Fruit fly (Drosophila melanogaster) whole organism, adult: ENCODE data around the gene CG43055.

Experiments
- CG11617 ChIP-seq: fragments of 200-800 bp; sonication (Bioruptor generic); optimal IDR thresholded peaks from 2 replicates; lab custom pipeline; 2017; ENCODE audit warnings: mild to moderate bottlenecking, missing biosample characterization, missing genetic modification reagents, missing genetic modification characterization
- CG12768 ChIP-seq: fragments of 200-800 bp; sonication (Bioruptor generic); optimal IDR thresholded peaks from 2 replicates; lab custom pipeline; 2017; ENCODE audit warnings: missing biosample characterization, missing genetic modification characterization, mild to moderate bottlenecking, moderate library complexity, missing genetic modification reagents
- CG14711 ChIP-seq: fragments of 200-800 bp; sonication (Bioruptor generic); optimal IDR thresholded peaks from 2 replicates; lab custom pipeline; 2018; ENCODE audit warnings: missing biosample characterization, mild to moderate bottlenecking, missing genetic modification characterization, moderate library complexity
- CG1620 ChIP-seq: fragments of 200-800 bp; sonication (Bioruptor generic); optimal IDR thresholded peaks from 2 replicates; lab custom pipeline; 2016; ENCODE audit warnings: missing biosample characterization, missing genetic modification characterization
- CG33017 ChIP-seq: fragments of 200-800 bp; sonication (Bioruptor generic); optimal IDR thresholded peaks from 2 replicates; lab custom pipeline; 2018; ENCODE audit warnings: missing biosample characterization, mild to moderate bottlenecking, missing genetic modification characterization, moderate library complexity
- CG5204 ChIP-seq: fragments of 200-800 bp; sonication (Bioruptor generic); optimal IDR thresholded peaks from 2 replicates; lab custom pipeline; 2016; ENCODE audit warnings: missing biosample characterization, missing genetic modification characterization
- CG7045 ChIP-seq: fragments of 200-800 bp; sonication (Bioruptor generic); optimal IDR thresholded peaks from 2 replicates; lab custom pipeline; 2017; ENCODE audit warnings: missing biosample characterization, mild to moderate bottlenecking, missing genetic modification characterization
- CG7101 ChIP-seq: fragments of 200-800 bp; sonication (Bioruptor generic); optimal IDR thresholded peaks from 2 replicates; lab custom pipeline; 2018; ENCODE audit warnings: missing biosample characterization, mild to moderate bottlenecking, missing genetic modification characterization, moderate library complexity
- Clk ChIP-seq: fragments of 200-800 bp; sonication (Bioruptor generic); optimal IDR thresholded peaks from 2 replicates; lab custom pipeline; 2017; ENCODE audit warnings: missing biosample characterization, missing genetic modification characterization
- Crg-1 ChIP-seq: fragments of 200-800 bp; sonication (Bioruptor generic); optimal IDR thresholded peaks from 2 replicates; lab custom pipeline; 2016; ENCODE audit warnings: missing biosample characterization, missing genetic modification characterization
- Hr96 ChIP-seq: fragments of 200-800 bp; sonication (Bioruptor generic); optimal IDR thresholded peaks from 2 replicates; lab custom pipeline; 2016; ENCODE audit warnings: missing biosample characterization, missing genetic modification characterization
- Mnt ChIP-seq: fragments of 200-800 bp; sonication (Bioruptor generic); optimal IDR thresholded peaks from 2 replicates; lab custom pipeline; 2016; ENCODE audit warnings: missing biosample characterization, mild to moderate bottlenecking, missing genetic modification characterization
- bab1 ChIP-seq: fragments of 200-800 bp; sonication (Bioruptor generic); optimal IDR thresholded peaks from 3 replicates; lab custom pipeline; 2019; ENCODE audit warnings: missing biosample characterization, mild to moderate bottlenecking, missing genetic modification characterization, moderate library complexity
- cic ChIP-seq: fragments of 200-800 bp; sonication (Bioruptor generic); optimal IDR thresholded peaks from 2 replicates; lab custom pipeline; 2017; ENCODE audit warnings: missing biosample characterization, mild to moderate bottlenecking, missing genetic modification characterization, moderate library complexity
- cnc ChIP-seq, 2 experiments: fragments of >200 bp; optimal IDR thresholded peaks; 2 replicates each; lab custom pipeline; 2017
- kay ChIP-seq: fragments of 200-800 bp; sonication (Bioruptor generic); peaks from one replicate; lab custom pipeline; 2016; ENCODE audit warnings: missing biosample characterization, missing genetic modification characterization, borderline replicate concordance
- ovo ChIP-seq: fragments of 200-800 bp; sonication (Bioruptor generic); optimal IDR thresholded peaks from 2 replicates; lab custom pipeline; 2016; ENCODE audit warnings: missing biosample characterization, missing genetic modification characterization
- pad ChIP-seq: fragments of 200-800 bp; sonication (Bioruptor generic); optimal IDR thresholded peaks from 3 replicates; lab custom pipeline; 2017; ENCODE audit warnings: missing biosample characterization, missing genetic modification characterization, mild to moderate bottlenecking, moderate library complexity, missing genetic modification reagents
- tj ChIP-seq: fragments of 200-800 bp; sonication (Bioruptor generic); optimal IDR thresholded peaks from 3 replicates; lab custom pipeline; 2017; ENCODE audit warnings: missing biosample characterization, mild to moderate bottlenecking, missing genetic modification characterization, moderate library complexity
- toe ChIP-seq: fragments of 200-800 bp; sonication (Bioruptor generic); optimal IDR thresholded peaks from 2 replicates; lab custom pipeline; 2016; ENCODE audit warnings: missing biosample characterization, missing genetic modification characterization

CG43055 gene

DNA sequence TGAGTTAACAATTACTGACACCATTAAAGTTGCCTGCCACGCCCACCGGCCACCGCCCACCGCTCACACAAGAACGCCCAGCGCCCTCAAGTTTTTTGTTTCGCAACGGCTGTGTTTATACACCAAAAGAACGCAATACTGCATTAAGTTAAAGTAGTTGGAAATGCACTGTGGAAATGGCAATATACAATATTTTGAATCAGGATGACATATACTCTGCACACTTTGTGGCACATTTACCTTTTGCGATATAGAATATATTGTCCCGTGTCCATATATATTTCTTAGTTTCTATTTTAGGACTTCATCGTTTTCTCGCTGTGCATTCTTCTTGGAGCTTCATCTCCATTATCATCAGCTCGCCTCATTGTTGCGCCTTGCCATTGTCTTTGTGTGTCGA is 5.1 kb downstream of the CG43055 start:
- TF ChIP-seq cnc (optimal IDR thresholded peaks at IDR 0.05; lab: Kevin White, UChicago): no peak
- TF ChIP-seq CG11617 (GFP tag; lab: Kevin White, UChicago): no peak
- peak; percentile 10 for TF ChIP-seq Hr96 (GFP tag; lab: Kevin White, UChicago)
- no peak for TF ChIP-seq tj

DNA sequence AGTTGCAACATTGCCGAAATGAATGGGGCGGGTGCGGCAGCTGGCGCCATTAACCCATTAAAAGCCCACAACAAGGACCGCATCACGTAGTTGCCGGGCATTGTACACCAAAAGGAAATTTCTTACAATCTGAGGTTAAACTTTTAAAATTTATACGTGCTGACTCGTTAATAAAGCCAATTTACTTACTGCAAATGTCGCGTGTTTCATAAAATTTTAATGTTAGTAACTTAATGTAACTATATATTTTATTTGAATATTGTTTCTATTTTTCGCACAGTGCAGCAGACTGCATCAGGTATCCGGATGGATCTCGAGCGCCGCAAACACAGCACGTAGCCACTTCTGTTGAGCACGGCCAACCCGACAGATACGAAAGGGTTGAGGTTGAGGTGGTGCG is 5.9 kb downstream of the CG43055 start:
- TF ChIP-seq CG7101 (tag; lab: Kevin White, UChicago) (no peak), Hr96 (GFP tag; lab: Kevin White, UChicago) (no peak), CG7045 (GFP tag; lab: Kevin White, UChicago) (peak; percentile 36), CG11617 (GFP tag; lab: Kevin White, UChicago) (no peak), CG33017 (peak; percentile 42), CG12768 (GFP tag; lab: Kevin White, UChicago) (peak; percentile 13), CG5204 (peak; percentile 43), Clk (GFP tag; lab: Kevin White, UChicago) (no peak)

DNA sequence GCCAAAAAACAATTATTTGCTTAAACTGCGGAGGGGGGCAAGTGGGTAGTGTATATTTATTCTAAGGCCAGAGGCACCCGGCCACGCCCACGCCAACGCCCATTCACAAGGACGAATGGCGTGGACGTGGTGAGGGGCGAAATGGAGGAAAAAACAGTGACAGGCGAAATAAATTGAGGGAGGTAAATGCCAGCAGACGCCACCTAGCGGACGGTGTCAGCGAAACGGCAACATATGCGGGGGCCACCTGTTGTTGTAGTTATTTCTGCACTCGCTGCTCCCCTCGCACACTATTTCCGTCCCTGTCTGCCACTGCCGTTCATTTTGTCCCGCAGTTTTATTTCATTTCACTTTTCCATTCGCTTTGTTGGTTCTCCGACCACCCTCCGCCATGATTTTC is 7.0 kb downstream of the CG43055 start:
- TF ChIP-seq Mnt (GFP tag; lab: Kevin White, UChicago) (no peak), Crg-1 (GFP tag; lab: Kevin White, UChicago) (no peak), kay (peak; percentile 9)

DNA sequence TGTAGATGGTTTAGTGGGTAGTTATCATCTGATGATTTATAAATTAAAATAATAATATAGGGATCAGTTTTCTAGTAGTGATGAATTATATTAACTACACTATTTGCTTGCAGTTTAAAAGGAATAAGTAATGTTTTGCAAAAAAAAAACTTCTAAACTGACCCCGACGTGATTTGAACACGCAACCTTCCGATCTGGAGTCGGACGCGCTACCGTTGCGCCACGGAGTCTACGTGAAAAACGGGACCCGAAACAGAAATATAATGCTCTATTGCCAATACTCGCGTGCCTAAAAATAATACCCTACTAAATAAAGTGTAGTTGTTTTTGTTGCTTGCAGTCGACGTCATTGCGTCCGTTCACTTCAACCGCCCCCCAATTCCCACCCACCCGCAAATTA is 7.9 kb downstream of the CG43055 start:
- TF ChIP-seq Clk (GFP tag; lab: Kevin White, UChicago) (no peak), CG12768 (GFP tag; lab: Kevin White, UChicago) (no peak), Crg-1 (GFP tag; lab: Kevin White, UChicago) (no peak), kay (no peak), bab1 (no peak), CG33017 (no peak), tj (no peak), CG5204 (no peak), CG7101 (tag; lab: Kevin White, UChicago) (no peak), ovo (no peak)

DNA sequence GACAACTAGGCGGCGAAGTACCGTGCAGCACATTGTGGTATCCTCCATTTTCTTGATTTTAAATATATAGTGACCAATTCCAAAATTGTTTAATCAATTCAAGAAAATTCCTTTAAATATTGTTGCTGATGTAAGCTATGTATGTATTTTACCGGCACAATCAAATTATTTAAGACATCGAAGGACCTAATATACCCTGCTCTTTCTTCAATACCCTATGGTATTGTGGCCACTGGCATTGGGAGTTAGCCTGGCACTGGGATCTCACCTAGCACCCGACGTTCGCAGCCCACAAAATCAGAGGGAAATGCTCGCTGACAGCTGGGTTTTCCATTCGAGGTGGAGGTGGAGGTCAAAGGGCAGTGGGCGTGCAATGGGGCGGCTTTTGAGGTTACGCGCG is 11.2 kb downstream of the CG43055 start:
- TF ChIP-seq tj: no peak

DNA sequence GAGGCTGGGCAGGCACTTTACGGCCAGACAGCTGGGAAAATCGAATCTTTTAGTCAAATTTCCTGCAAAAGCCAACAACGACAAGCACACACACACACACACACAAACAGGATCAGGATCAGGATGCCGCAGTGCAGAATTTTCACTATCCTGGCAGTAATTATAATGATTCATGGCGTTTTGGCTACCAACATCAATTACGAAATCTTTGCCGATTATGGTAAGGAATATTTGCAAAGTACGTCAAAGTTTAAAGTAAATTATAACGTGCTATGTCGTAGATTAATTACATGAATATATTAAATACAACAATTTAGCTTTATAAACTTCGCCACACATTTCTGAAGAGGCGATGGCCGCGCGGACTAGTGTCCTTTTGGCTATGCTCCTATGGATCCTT is 22.7 kb downstream of the CG43055 start, which contains the start of the genes CG34177 and CG34178:
CG34177 (plus strand) TSS at position 301 of the 400 bp plus-strand sequence.
CG34178 (plus strand) TSS at position 301 of the 400 bp plus-strand sequence.
- TF ChIP-seq CG12768 (GFP tag; lab: Kevin White, UChicago) (no peak), Crg-1 (GFP tag; lab: Kevin White, UChicago) (no peak), CG33017 (no peak), CG14711 (tag; lab: Kevin White, UChicago) (no peak), bab1 (no peak), kay (no peak), Hr96 (GFP tag; lab: Kevin White, UChicago) (no peak), tj (no peak), cnc (optimal IDR thresholded peaks at IDR 0.05; lab: Kevin White, UChicago) (no peak), pad (GFP tag; lab: Kevin White, UChicago) (no peak), Clk (GFP tag; lab: Kevin White, UChicago) (no peak), cic (GFP tag; lab: Kevin White, UChicago) (no peak)

DNA sequence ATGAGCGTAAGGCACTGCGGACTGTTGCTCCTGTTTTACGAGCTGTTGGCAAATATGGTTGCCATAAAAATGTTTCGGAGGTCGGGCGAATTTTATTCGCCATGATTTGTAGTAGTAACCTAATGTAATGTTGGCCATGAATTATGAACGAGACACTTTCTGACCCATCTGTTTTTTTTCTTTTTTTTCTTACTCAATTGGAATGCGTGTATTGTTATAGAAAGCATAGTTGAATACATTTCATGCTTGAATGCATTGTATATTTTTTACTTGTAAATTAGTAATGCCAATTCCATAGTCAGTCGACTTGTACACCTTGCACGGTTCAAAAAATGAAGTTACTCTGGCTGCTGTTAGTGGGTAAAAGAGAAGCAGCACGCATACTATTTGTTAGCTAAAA is 26.5 kb downstream of the CG43055 start, which contains the start of gene CG43056:
CG43056 (plus strand) TSS at position 301 of the 400 bp plus-strand sequence.
- no peak for TF ChIP-seq Hr96 (GFP tag; lab: Kevin White, UChicago)
- no peak for TF ChIP-seq Crg-1 (GFP tag; lab: Kevin White, UChicago)
- TF ChIP-seq tj: no peak
- TF ChIP-seq CG12768 (GFP tag; lab: Kevin White, UChicago): no peak
- TF ChIP-seq toe: no peak
- no peak for TF ChIP-seq Mnt (GFP tag; lab: Kevin White, UChicago)
- TF ChIP-seq Clk (GFP tag; lab: Kevin White, UChicago): no peak
- no peak for TF ChIP-seq CG1620 (GFP tag; lab: Kevin White, UChicago)
- no peak for TF ChIP-seq kay
- no peak for TF ChIP-seq bab1
- TF ChIP-seq CG7101 (tag; lab: Kevin White, UChicago): no peak
- TF ChIP-seq CG7045 (GFP tag; lab: Kevin White, UChicago): no peak
- no peak for TF ChIP-seq cnc (optimal IDR thresholded peaks at IDR 0.05; lab: Kevin White, UChicago)
- no peak for TF ChIP-seq cic (GFP tag; lab: Kevin White, UChicago)
- TF ChIP-seq ovo: no peak
- no peak for TF ChIP-seq CG14711 (tag; lab: Kevin White, UChicago)
- TF ChIP-seq CG5204: no peak
